Worm (Caenorhabditis elegans): Measurements from ENCODE around the gene W04E12.3.

ce11 chrV:19754331-19754730, 12.6 kb downstream of the W04E12.3 start:
- TF ChIP-seq him-1 (tag; optimal IDR thresholded peaks at IDR 0.05) (no peak), dao-5 (tag; optimal IDR thresholded peaks at IDR 0.05) (no peak)

Measured in whole organism, L4/young adult.